Worm (Caenorhabditis elegans): ENCODE data around the gene cest-7.

DNA sequence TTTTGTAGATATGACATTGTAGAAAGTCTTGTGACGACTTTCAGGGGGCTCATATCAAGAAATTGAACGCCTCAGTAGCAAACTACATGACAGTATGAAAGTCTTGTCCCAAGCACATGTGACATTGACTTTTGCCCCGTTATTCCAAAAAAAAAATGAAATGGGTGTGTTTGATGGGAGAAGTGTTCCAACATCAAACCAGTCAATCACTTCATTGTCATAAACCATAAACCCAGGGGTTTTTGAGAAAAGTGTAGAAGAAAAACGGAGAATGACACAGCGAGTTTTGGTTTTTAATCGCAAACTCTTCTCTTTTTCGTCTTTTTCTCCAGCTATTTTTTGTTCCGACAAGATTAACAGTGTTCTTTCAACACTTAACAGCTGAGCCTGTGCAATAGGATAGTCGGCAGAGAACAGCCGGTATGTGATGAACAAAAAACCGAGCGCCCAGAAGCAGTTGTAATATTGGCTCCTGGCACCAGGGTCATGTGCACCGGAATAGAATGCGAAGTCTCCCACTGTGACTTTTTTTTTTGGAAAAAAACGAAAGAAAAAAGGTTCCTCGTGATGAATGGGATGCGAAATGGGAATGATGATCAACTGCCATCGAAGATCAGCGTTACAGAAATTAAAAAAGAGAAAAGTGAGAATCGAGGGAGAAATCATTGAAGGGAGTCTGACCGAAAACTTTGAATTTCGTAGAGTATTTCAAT, 43.7 kb upstream of the cest-7 start:
- TF ChIP-seq ztf-11 (tag; optimal IDR thresholded peaks at IDR 0.05) = no peak
- TF ChIP-seq mep-1 (tag; optimal IDR thresholded peaks at IDR 0.05) = no peak
- TF ChIP-seq zip-8 (tag; optimal IDR thresholded peaks at IDR 0.05) = no peak
- no peak for TF ChIP-seq sptf-1 (tag; optimal IDR thresholded peaks at IDR 0.05)
- no peak for TF ChIP-seq unc-39 (tag; optimal IDR thresholded peaks at IDR 0.05)
- no peak for TF ChIP-seq ceh-83 (GFP tag; optimal IDR thresholded peaks at IDR 0.05)
- no peak for TF ChIP-seq unc-120 (tag; optimal IDR thresholded peaks at IDR 0.05; ENCODE audit: poor library complexity, severe bottlenecking)
- TF ChIP-seq snpc-4 (tag; optimal IDR thresholded peaks at IDR 0.05) = no peak
- no peak for TF ChIP-seq pha-4 (tag; optimal IDR thresholded peaks at IDR 0.05)

Data from whole organism, mixed stage, embryonic.